Fruit fly (Drosophila melanogaster) Kc167 (cell line): ENCODE results near the gene CG14893.

ENCODE experiments used
- Myc ChIP-seq: fragments of >200 bp; optimal IDR thresholded peaks from 2 replicates; lab custom pipeline; 2017; ENCODE audit warnings: missing external identifiers
- Sin3A ChIP-seq: fragments of >200 bp; optimal IDR thresholded peaks from 2 replicates; lab custom pipeline; 2018; ENCODE audit warnings: missing external identifiers
- h ChIP-seq: fragments of >200 bp; optimal IDR thresholded peaks from 3 replicates; lab custom pipeline; 2018; ENCODE audit warnings: missing external identifiers
- insv ChIP-seq: fragments of >200 bp; optimal IDR thresholded peaks from 3 replicates; lab custom pipeline; 2018; ENCODE audit warnings: missing external identifiers
- psq ChIP-seq: fragments of >200 bp; optimal IDR thresholded peaks from 2 replicates; lab custom pipeline; 2017; ENCODE audit warnings: missing external identifiers
- ttk ChIP-seq: sonication (Bioruptor generic); optimal IDR thresholded peaks from 2 replicates; lab custom pipeline; 2017; ENCODE audit warnings: missing external identifiers

dm6 chr3R:16655000-16655493 lies 34.5 kb downstream of the CG14893 start:
- no peak for TF ChIP-seq Myc (lab: Kevin White, UChicago)
- TF ChIP-seq ttk (lab: Kevin White, UChicago): no peak
- TF ChIP-seq psq (lab: Kevin White, UChicago): no peak
- TF ChIP-seq h: no peak
- no peak for TF ChIP-seq insv
- no peak for TF ChIP-seq Sin3A (lab: Kevin White, UChicago)
